Fruit fly (Drosophila melanogaster) whole organism, wandering third instar larva: ENCODE results near the gene Arts.

Experiments used
- Hr83 ChIP-seq: fragments of 200-300 bp; sonication (Bioruptor generic); optimal IDR thresholded peaks from 2 replicates; lab custom pipeline; 2016; ENCODE audit warnings: missing biosample characterization, mild to moderate bottlenecking, missing genetic modification characterization, moderate library complexity; ENCODE audit not compliant: poor library complexity, severe bottlenecking
- Rel ChIP-seq, 2 experiments: fragments of 200-800 bp; sonication (Bioruptor generic) in 1 of 2; optimal IDR thresholded peaks; 2 replicates in 1 of 2; 3 replicates in 1 of 2; lab custom pipeline; 2016 to 2019; ENCODE audit warnings: mild to moderate bottlenecking in 2 of 2, missing biosample characterization in 2 of 2, missing genetic modification characterization in 2 of 2, moderate library complexity in 1 of 2

DNA sequence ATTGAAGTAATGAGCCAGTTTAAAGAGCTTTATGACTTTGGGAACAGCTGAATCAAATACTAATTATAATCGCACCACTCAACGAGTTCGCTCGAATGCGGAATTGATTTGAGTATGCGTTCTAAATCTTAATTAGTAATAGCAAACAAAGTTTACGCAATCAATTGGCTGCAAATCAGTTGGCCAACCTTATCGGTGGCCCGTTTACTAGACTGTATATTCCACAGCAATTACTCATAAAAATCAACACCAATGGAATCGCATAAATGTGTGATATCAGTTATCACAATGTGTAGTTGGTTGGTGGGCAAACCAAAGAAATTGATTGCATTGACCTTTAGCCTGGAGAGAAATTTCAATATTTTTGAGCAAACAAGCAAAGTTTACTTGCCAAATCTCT is 49.9 kb downstream of the Arts start:
- TF ChIP-seq Rel (GFP tag; optimal IDR thresholded peaks at IDR 0.05; lab: Kevin White, UChicago) (no peak), Rel (tag; optimal IDR thresholded peaks at IDR 0.05; lab: Kevin White, UChicago) (no peak), Hr83 (no peak)
